Worm (Caenorhabditis elegans) whole organism, young adult: ENCODE results near the gene Y39A1A.9.

Experiments
- F55B11.4 ChIP-seq: sonication (generic microtip); optimal IDR thresholded peaks from 2 replicates; lab custom pipeline; 2016; ENCODE audit warnings: missing compliant biosample characterization, missing genetic modification characterization, borderline replicate concordance; ENCODE audit not compliant: insufficient read depth
- F57C9.4 ChIP-seq: sonication (generic microtip); optimal IDR thresholded peaks from 2 replicates; lab custom pipeline; 2017; ENCODE audit warnings: mild to moderate bottlenecking, missing genetic modification characterization, missing compliant biosample characterization
- K11D2.4 ChIP-seq: fragments of 200-800 bp; sonication (Bioruptor generic); IDR thresholded peaks from 2 replicates; pipeline ENCODE4 v1.3.6; 2022; ENCODE audit warnings: missing genetic modification reagents, missing genetic modification characterization, missing compliant biosample characterization
- K12H6.12 ChIP-seq: fragments of 200-800 bp; sonication (Bioruptor generic); optimal IDR thresholded peaks from 2 replicates; lab custom pipeline; 2018; ENCODE audit warnings: mild to moderate bottlenecking, missing genetic modification characterization, missing compliant biosample characterization
- T26A5.8 ChIP-seq: sonication (generic microtip); optimal IDR thresholded peaks from 2 replicates; lab custom pipeline; 2016; ENCODE audit warnings: missing genetic modification characterization, missing compliant biosample characterization
- Y53G8AR.9 ChIP-seq: fragments of 200-800 bp; sonication (Bioruptor generic); conservative IDR thresholded peaks from 2 replicates; pipeline ENCODE4 v1.3.6; 2022; ENCODE audit warnings: missing genetic modification reagents, missing genetic modification characterization, missing compliant biosample characterization
- Y56A3A.18 ChIP-seq: fragments of 200-800 bp; sonication (Bioruptor generic); IDR thresholded peaks from 2 replicates; pipeline ENCODE4 v1.3.6; 2022; ENCODE audit warnings: missing genetic modification reagents, missing genetic modification characterization, missing compliant biosample characterization
- Y95B8A.8 ChIP-seq: fragments of 200-800 bp; sonication (Bioruptor generic); IDR thresholded peaks from 2 replicates; pipeline ENCODE4 v1.3.6; 2022; ENCODE audit warnings: missing genetic modification reagents, missing genetic modification characterization, missing compliant biosample characterization
- akir-1 ChIP-seq: fragments of 200-800 bp; sonication (Bioruptor generic); optimal IDR thresholded peaks from 2 replicates; lab custom pipeline; 2018; ENCODE audit warnings: mild to moderate bottlenecking, missing genetic modification characterization, moderate library complexity, missing compliant biosample characterization
- athp-1 ChIP-seq: sonication (generic microtip); optimal IDR thresholded peaks from 2 replicates; lab custom pipeline; 2017; ENCODE audit warnings: mild to moderate bottlenecking, missing genetic modification characterization, missing compliant biosample characterization
- attf-5 ChIP-seq: fragments of 200-800 bp; sonication (Bioruptor generic); optimal IDR thresholded peaks from 2 replicates; lab custom pipeline; 2018; ENCODE audit warnings: mild to moderate bottlenecking, missing genetic modification characterization, missing compliant biosample characterization
- attf-6 ChIP-seq: fragments of 200-800 bp; sonication (Bioruptor generic); IDR thresholded peaks from 2 replicates; pipeline ENCODE4 v1.3.6; 2022; ENCODE audit warnings: missing genetic modification reagents, missing genetic modification characterization, missing compliant biosample characterization
- cebp-1 ChIP-seq, 2 experiments: fragments of 200-800 bp in 1 of 2; sonication (Bioruptor generic) in 1 of 2; sonication (generic microtip) in 1 of 2; IDR thresholded peaks in 1 of 2; optimal IDR thresholded peaks in 1 of 2; 2 replicates each; pipeline versions ENCODE4 v1.3.6 to Lab custom; 2017 to 2022; ENCODE audit warnings: missing compliant biosample characterization in 2 of 2, missing genetic modification characterization in 2 of 2, mild to moderate bottlenecking in 1 of 2, missing genetic modification reagents in 1 of 2, moderate library complexity in 1 of 2
- ceh-27 ChIP-seq: fragments of 200-800 bp; sonication (Bioruptor generic); optimal IDR thresholded peaks from 2 replicates; lab custom pipeline; 2018; ENCODE audit warnings: mild to moderate bottlenecking, missing genetic modification characterization, moderate library complexity, missing compliant biosample characterization
- die-1 ChIP-seq: sonication (generic microtip); optimal IDR thresholded peaks from 2 replicates; lab custom pipeline; 2016; ENCODE audit warnings: missing genotype, mild to moderate bottlenecking, missing genetic modification characterization, missing compliant biosample characterization
- dox-1 ChIP-seq: fragments of 200-800 bp; sonication (Bioruptor generic); IDR thresholded peaks from 2 replicates; pipeline ENCODE4 v1.3.6; 2022; ENCODE audit warnings: missing genetic modification reagents, missing genetic modification characterization, missing compliant biosample characterization
- dpff-1 ChIP-seq: sonication (generic microtip); optimal IDR thresholded peaks from 2 replicates; lab custom pipeline; 2017; ENCODE audit warnings: mild to moderate bottlenecking, missing genetic modification characterization, missing compliant biosample characterization
- dpl-1 ChIP-seq: fragments of 150-350 bp; optimal IDR thresholded peaks from 2 replicates; lab custom pipeline; 2014; ENCODE audit warnings: missing biosample characterization, missing genetic modification reagents, missing genetic modification characterization
- ekl-4 ChIP-seq: fragments of 200-800 bp; sonication (Bioruptor generic); IDR thresholded peaks from 2 replicates; pipeline ENCODE4 v1.3.6; 2022; ENCODE audit warnings: missing genetic modification reagents, missing genetic modification characterization, missing compliant biosample characterization
- ets-4 ChIP-seq: fragments of 200-800 bp; sonication (Bioruptor generic); optimal IDR thresholded peaks from 2 replicates; lab custom pipeline; 2018; ENCODE audit warnings: mild to moderate bottlenecking, missing genetic modification characterization, missing compliant biosample characterization
- fkh-3 ChIP-seq: sonication (generic microtip); optimal IDR thresholded peaks from 2 replicates; lab custom pipeline; 2016; ENCODE audit warnings: mild to moderate bottlenecking, missing genetic modification characterization, missing compliant biosample characterization
- gei-17 ChIP-seq: fragments of 200-800 bp; sonication (Bioruptor generic); optimal IDR thresholded peaks from 2 replicates; lab custom pipeline; 2018; ENCODE audit warnings: mild to moderate bottlenecking, missing genetic modification characterization, missing compliant biosample characterization
- hmg-1.2 ChIP-seq: fragments of 200-800 bp; sonication (Bioruptor generic); IDR thresholded peaks from 2 replicates; pipeline ENCODE4 v1.3.6; 2022; ENCODE audit warnings: missing genetic modification reagents, missing genetic modification characterization, missing compliant biosample characterization
- hmg-20 ChIP-seq: fragments of 200-800 bp; sonication (Bioruptor generic); IDR thresholded peaks from 2 replicates; pipeline ENCODE4 v1.3.6; 2022; ENCODE audit warnings: missing genetic modification reagents, missing genetic modification characterization, missing compliant biosample characterization
- let-607 ChIP-seq, 2 experiments: fragments of 200-800 bp in 1 of 2; sonication (Bioruptor generic) in 1 of 2; sonication (generic microtip) in 1 of 2; optimal IDR thresholded peaks; 2 replicates each; lab custom pipeline; 2016 to 2018; ENCODE audit warnings: mild to moderate bottlenecking in 2 of 2, missing compliant biosample characterization in 2 of 2, missing genetic modification characterization in 2 of 2, moderate library complexity in 2 of 2, missing genotype in 1 of 2
- lin-35 ChIP-seq, 3 experiments: fragments of 150-350 bp in 2 of 3; sonication (generic microtip) in 1 of 3; optimal IDR thresholded peaks; 2 replicates each; lab custom pipeline; 2014 to 2018; ENCODE audit warnings: missing biosample characterization in 3 of 3, missing genetic modification characterization in 3 of 3, missing genetic modification reagents in 3 of 3
- lin-54 ChIP-seq: fragments of 200-800 bp; sonication (Bioruptor generic); optimal IDR thresholded peaks from 2 replicates; lab custom pipeline; 2018; ENCODE audit warnings: mild to moderate bottlenecking, missing genetic modification characterization, missing compliant biosample characterization
- lsl-1 ChIP-seq: fragments of 200-800 bp; sonication (Bioruptor generic); optimal IDR thresholded peaks from 2 replicates; lab custom pipeline; 2018; ENCODE audit warnings: mild to moderate bottlenecking, missing genetic modification characterization, moderate library complexity, missing compliant biosample characterization
- madf-3 ChIP-seq: fragments of 200-800 bp; sonication (Bioruptor generic); IDR thresholded peaks from 2 replicates; pipeline ENCODE4 v1.3.6; 2022; ENCODE audit warnings: missing genetic modification reagents, missing genetic modification characterization, missing compliant biosample characterization
- madf-6 ChIP-seq: fragments of 200-800 bp; sonication (Bioruptor generic); IDR thresholded peaks from 2 replicates; pipeline ENCODE4 v1.3.6; 2022; ENCODE audit warnings: missing genetic modification reagents, missing genetic modification characterization, missing compliant biosample characterization
- mcd-1 ChIP-seq: fragments of 200-800 bp; sonication (Bioruptor generic); IDR thresholded peaks from 2 replicates; pipeline ENCODE4 v1.3.6; 2022; ENCODE audit warnings: missing genetic modification reagents, missing genetic modification characterization, missing compliant biosample characterization
- nfya-1 ChIP-seq: sonication (generic microtip); optimal IDR thresholded peaks from 2 replicates; lab custom pipeline; 2017; ENCODE audit warnings: antibody characterized with exemption, missing compliant biosample characterization, missing genetic modification characterization, borderline replicate concordance; ENCODE audit not compliant: insufficient read depth
- nfya-2 ChIP-seq: fragments of 200-800 bp; sonication (Bioruptor generic); IDR thresholded peaks from 2 replicates; pipeline ENCODE4 v1.3.6; 2022; ENCODE audit warnings: missing genetic modification reagents, missing genetic modification characterization, missing compliant biosample characterization
- nhr-80 ChIP-seq: sonication (generic microtip); optimal IDR thresholded peaks from 2 replicates; lab custom pipeline; 2016; ENCODE audit warnings: missing genetic modification characterization, missing compliant biosample characterization
- pbrm-1 ChIP-seq: fragments of 200-800 bp; sonication (Bioruptor generic); IDR thresholded peaks from 2 replicates; pipeline ENCODE4 v1.3.6; 2022; ENCODE audit warnings: missing genetic modification reagents, missing genetic modification characterization, missing compliant biosample characterization
- snpc-4 ChIP-seq, 5 experiments: fragments of 150-350 bp in 1 of 5; sonication (generic microtip) in 4 of 5; optimal IDR thresholded peaks; 2 replicates each; lab custom pipeline; 2014 to 2018; ENCODE audit warnings: missing genetic modification characterization in 5 of 5, missing biosample characterization in 3 of 5, antibody characterized with exemption in 2 of 5, mild to moderate bottlenecking in 2 of 5, missing compliant biosample characterization in 2 of 5, missing genotype in 2 of 5, moderate library complexity in 2 of 5, missing genetic modification reagents in 1 of 5
- tbp1 ChIP-seq: fragments of 200-800 bp; sonication (Bioruptor generic); optimal IDR thresholded peaks from 2 replicates; lab custom pipeline; 2018; ENCODE audit warnings: mild to moderate bottlenecking, missing genetic modification characterization, missing compliant biosample characterization
- ztf-18 ChIP-seq: sonication (generic microtip); optimal IDR thresholded peaks from 2 replicates; lab custom pipeline; 2016; ENCODE audit warnings: missing genotype, mild to moderate bottlenecking, missing genetic modification characterization, missing compliant biosample characterization

Y39A1A.9 gene

ce11 chrIII:10638339-10639021, 5.2 kb upstream of the Y39A1A.9 start, which contains the start of gene Y39A1A.27:
Gene Y39A1A.27 (plus strand): TSS chrIII:10638971.
- TF ChIP-seq T26A5.8 (no peak), lin-35 (GFP tag; optimal IDR thresholded peaks at IDR 0.05; lab: Kevin White, UChicago) (no peak), cebp-1 (GFP tag; IDR thresholded peaks at IDR 0.05; lab: Robert Waterston, UW) (no peak), cebp-1 (tag; optimal IDR thresholded peaks at IDR 0.05; lab: Kevin White, UChicago) (peak; percentile 87)
- TF ChIP-seq, all 124 proteins: peak for 1

- no peak for TF ChIP-seq Y95B8A.8 (GFP tag; lab: Robert Waterston, UW)
- 0 out of 2 replicates have a peak, but pooled peaks have one; percentile 24 for TF ChIP-seq hmg-1.2 (GFP tag; lab: Robert Waterston, UW)
Observed at ce11 chrIII:10637933-10638332, 4.6 kb upstream of the Y39A1A.9 start.

- no peak for TF ChIP-seq ceh-27 (GFP tag; lab: Kevin White, UChicago)
- TF ChIP-seq akir-1 (GFP tag; lab: Kevin White, UChicago): no peak
- TF ChIP-seq hmg-20 (GFP tag; lab: Robert Waterston, UW): no peak
- TF ChIP-seq, all 124 proteins: peak for 0
Observed at ce11 chrIII:10636493-10637031, 3.3 kb upstream of the Y39A1A.9 start.

ce11 chrIII:10634576-10634975, 1.3 kb upstream of the Y39A1A.9 start:
- TF ChIP-seq F55B11.4 (no peak), Y53G8AR.9 (GFP tag; lab: Robert Waterston, UW) (no peak)

ce11 chrIII:10634034-10634433, 733 bp upstream of the Y39A1A.9 start:
- TF ChIP-seq nfya-2 (GFP tag; lab: Robert Waterston, UW) (no peak), hmg-1.2 (GFP tag; lab: Robert Waterston, UW) (peak; percentile 92), attf-6 (GFP tag; lab: Robert Waterston, UW) (no peak), K12H6.12 (tag; lab: Kevin White, UChicago) (peak; percentile 84), madf-6 (GFP tag; lab: Robert Waterston, UW) (peak; percentile 13; the same call in 1 of the 2 replicates), ekl-4 (peak; percentile 43; the same call in 1 of the 2 replicates), dpl-1 (GFP tag; lab: Kevin White, UChicago) (no peak), snpc-4 (GFP tag; optimal IDR thresholded peaks at IDR 0.05; lab: Kevin White, UChicago) (peak; percentile 41), snpc-4 (tag; optimal IDR thresholded peaks at IDR 0.05; lab: Kevin White, UChicago) (peak; percentile 3 to 69 (median 62)), dox-1 (peak; percentile 76), fkh-3 (tag; lab: Kevin White, UChicago) (no peak), madf-3 (GFP tag; lab: Robert Waterston, UW) (0 out of 2 replicates have a peak, but pooled peaks have one; percentile 20), lsl-1 (no peak), Y56A3A.18 (GFP tag; lab: Robert Waterston, UW) (0 out of 2 replicates have a peak, but pooled peaks have one; percentile 21), athp-1 (tag; lab: Kevin White, UChicago) (peak; percentile 2), gei-17 (GFP tag; lab: Kevin White, UChicago) (peak; percentile 27), pbrm-1 (peak; percentile 59), dpff-1 (tag; lab: Kevin White, UChicago) (no peak), die-1 (tag; lab: Kevin White, UChicago) (no peak), nfya-1 (tag; lab: Kevin White, UChicago) (no peak), nhr-80 (peak; percentile 71), F57C9.4 (tag; lab: Kevin White, UChicago) (peak; percentile 16), attf-5 (GFP tag; lab: Kevin White, UChicago) (peak; percentile 78), K11D2.4 (0 out of 2 replicates have a peak, but pooled peaks have one; percentile 47), let-607 (tag; optimal IDR thresholded peaks at IDR 0.05; lab: Kevin White, UChicago) (peak in 1 of 2 experiments; percentile 29), ztf-18 (tag; lab: Kevin White, UChicago) (peak; percentile 44), mcd-1 (GFP tag; lab: Robert Waterston, UW) (peak; percentile 82), ets-4 (GFP tag; lab: Kevin White, UChicago) (peak; percentile 46), tbp1 (GFP tag; lab: Kevin White, UChicago) (peak; percentile 21), lin-54 (peak; percentile 32)
